Fruit fly (Drosophila melanogaster) whole organism, embryonic: Measurements from ENCODE around the gene Csk.

ENCODE experiments used
- Blimp-1 ChIP-seq: fragments of 200-800 bp; sonication (Bioruptor generic); optimal IDR thresholded peaks from 3 replicates; lab custom pipeline; 2018; ENCODE audit warnings: missing biosample characterization, missing genetic modification characterization, mild to moderate bottlenecking, moderate library complexity, missing genetic modification reagents
- CG10431 ChIP-seq: fragments of 200-800 bp; sonication (Bioruptor generic); optimal IDR thresholded peaks from 3 replicates; lab custom pipeline; 2018; ENCODE audit warnings: missing biosample characterization, mild to moderate bottlenecking, missing genetic modification characterization
- CG10979 ChIP-seq: fragments of 200-800 bp; sonication (Bioruptor generic); optimal IDR thresholded peaks from 2 replicates; lab custom pipeline; 2018; ENCODE audit warnings: missing biosample characterization, mild to moderate bottlenecking, missing genetic modification characterization, moderate library complexity
- CG1233 ChIP-seq: fragments of 200-800 bp; sonication (Bioruptor generic); optimal IDR thresholded peaks from 4 replicates; lab custom pipeline; 2018; ENCODE audit warnings: missing biosample characterization, mild to moderate bottlenecking, missing genetic modification characterization
- CG15269 ChIP-seq: fragments of 200-800 bp; sonication (Bioruptor generic); optimal IDR thresholded peaks from 2 replicates; lab custom pipeline; 2018; ENCODE audit warnings: missing biosample characterization, mild to moderate bottlenecking, missing genetic modification characterization, moderate library complexity
- CG16815 ChIP-seq: fragments of 200-800 bp; sonication (Bioruptor generic); optimal IDR thresholded peaks from 3 replicates; lab custom pipeline; 2017; ENCODE audit warnings: missing biosample characterization, mild to moderate bottlenecking, missing genetic modification characterization
- CG2116 ChIP-seq: fragments of 200-800 bp; sonication (Bioruptor generic); optimal IDR thresholded peaks from 3 replicates; lab custom pipeline; 2018; ENCODE audit warnings: missing biosample characterization, mild to moderate bottlenecking, missing genetic modification characterization
- CG32772 ChIP-seq: fragments of 200-800 bp; sonication (Bioruptor generic); IDR thresholded peaks from 2 replicates; pipeline ENCODE4 v1.3.6; 2022; ENCODE audit warnings: missing biosample characterization, missing genetic modification characterization
- CG33557 ChIP-seq: fragments of 200-800 bp; sonication (Bioruptor generic); optimal IDR thresholded peaks from 2 replicates; lab custom pipeline; 2019; ENCODE audit warnings: missing biosample characterization, mild to moderate bottlenecking, missing genetic modification characterization, moderate library complexity
- CG34376 ChIP-seq: fragments of 200-800 bp; sonication (Bioruptor generic); optimal IDR thresholded peaks from 2 replicates; lab custom pipeline; 2018; ENCODE audit warnings: missing biosample characterization, mild to moderate bottlenecking, missing genetic modification characterization
- CG43689 ChIP-seq: fragments of 200-800 bp; sonication (Bioruptor generic); IDR thresholded peaks from 2 replicates; pipeline ENCODE4 v1.3.6; 2022; ENCODE audit warnings: missing biosample characterization, missing genetic modification characterization
- CG5245 ChIP-seq: fragments of 200-800 bp; sonication (Bioruptor generic); optimal IDR thresholded peaks from 3 replicates; lab custom pipeline; 2016; ENCODE audit warnings: missing biosample characterization, missing genetic modification characterization
- CG6813 ChIP-seq: fragments of 200-800 bp; sonication (Bioruptor generic); optimal IDR thresholded peaks from 2 replicates; lab custom pipeline; 2017; ENCODE audit warnings: missing biosample characterization, missing genetic modification characterization, mild to moderate bottlenecking, moderate library complexity, missing genetic modification reagents
- CG7556 ChIP-seq: fragments of 200-800 bp; sonication (Bioruptor generic); optimal IDR thresholded peaks from 2 replicates; lab custom pipeline; 2017; ENCODE audit warnings: missing biosample characterization, mild to moderate bottlenecking, missing genetic modification characterization
- CG8089 ChIP-seq: fragments of 200-800 bp; sonication (Bioruptor generic); optimal IDR thresholded peaks from 3 replicates; lab custom pipeline; 2016; ENCODE audit warnings: missing biosample characterization, missing genetic modification characterization
- Dek ChIP-seq: fragments of 200-800 bp; sonication (Bioruptor generic); optimal IDR thresholded peaks from 3 replicates; lab custom pipeline; 2019; ENCODE audit warnings: missing biosample characterization, mild to moderate bottlenecking, missing genetic modification characterization, moderate library complexity
- Doc3 ChIP-seq: fragments of 200-800 bp; sonication (Bioruptor generic); IDR thresholded peaks from 3 replicates; pipeline ENCODE4 v1.3.6; 2022; ENCODE audit warnings: missing biosample characterization, missing genetic modification characterization; ENCODE audit not compliant: partially characterized antibody
- E2f1 ChIP-seq: fragments of 200-800 bp; sonication (Bioruptor generic); IDR thresholded peaks from 2 replicates; pipeline ENCODE4 v1.3.6; 2022; ENCODE audit warnings: missing biosample characterization, missing genetic modification characterization
- Hr39 ChIP-seq: fragments of >200 bp; optimal IDR thresholded peaks from 2 replicates; lab custom pipeline; 2017
- Jarid2 ChIP-seq: fragments of 200-800 bp; sonication (Bioruptor generic); optimal IDR thresholded peaks from 3 replicates; lab custom pipeline; 2017; ENCODE audit warnings: mild to moderate bottlenecking, missing biosample characterization, missing genetic modification reagents, missing genetic modification characterization
- NK7.1 ChIP-seq: fragments of 200-800 bp; sonication (Bioruptor generic); optimal IDR thresholded peaks from 3 replicates; lab custom pipeline; 2016; ENCODE audit warnings: missing biosample characterization, missing genetic modification characterization
- Pdp1 ChIP-seq, 2 experiments: fragments of 200-800 bp; sonication (Bioruptor generic); optimal IDR thresholded peaks; 3 replicates each; lab custom pipeline; 2016; ENCODE audit warnings: missing biosample characterization in 2 of 2, missing genetic modification characterization in 2 of 2, mild to moderate bottlenecking in 1 of 2, moderate library complexity in 1 of 2
- Rfx ChIP-seq: fragments of 200-800 bp; sonication (Bioruptor generic); IDR thresholded peaks from 2 replicates; pipeline ENCODE4 v1.3.6; 2022; ENCODE audit warnings: missing biosample characterization, missing genetic modification characterization
- Sin3A ChIP-seq: fragments of >200 bp; optimal IDR thresholded peaks from 2 replicates; lab custom pipeline; 2018
- Trl ChIP-seq, 3 experiments: fragments of >200 bp in 2 of 3; fragments of 200-800 bp in 1 of 3; sonication (Bioruptor generic) in 1 of 3; optimal IDR thresholded peaks; 2 replicates in 1 of 3; 3 replicates in 2 of 3; lab custom pipeline; 2016 to 2017; ENCODE audit warnings: missing biosample characterization in 1 of 3, missing genetic modification characterization in 1 of 3
- bcd ChIP-seq: fragments of 200-800 bp; sonication (Bioruptor generic); optimal IDR thresholded peaks from 2 replicates; lab custom pipeline; 2017; ENCODE audit warnings: missing biosample characterization, mild to moderate bottlenecking, missing genetic modification characterization
- cas ChIP-seq: fragments of 200-800 bp; sonication (Bioruptor generic); IDR thresholded peaks from 2 replicates; pipeline ENCODE4 v1.3.6; 2022; ENCODE audit warnings: missing biosample characterization, missing genetic modification characterization
- cato ChIP-seq: fragments of 200-800 bp; sonication (Bioruptor generic); optimal IDR thresholded peaks from 2 replicates; lab custom pipeline; 2016; ENCODE audit warnings: missing biosample characterization, missing genetic modification characterization, borderline replicate concordance
- da ChIP-seq: fragments of 200-800 bp; sonication (Bioruptor generic); optimal IDR thresholded peaks from 2 replicates; lab custom pipeline; 2016; ENCODE audit warnings: missing biosample characterization, missing genetic modification characterization
- dimm ChIP-seq: fragments of 200-800 bp; sonication (Bioruptor generic); IDR thresholded peaks from 2 replicates; pipeline ENCODE4 v1.3.6; 2022; ENCODE audit warnings: missing biosample characterization, missing genetic modification characterization
- dysf ChIP-seq: fragments of 200-800 bp; sonication (Bioruptor generic); IDR thresholded peaks from 3 replicates; pipeline ENCODE4 v1.3.6; 2022; ENCODE audit warnings: missing biosample characterization, missing genetic modification characterization
- fd3F ChIP-seq: fragments of 200-800 bp; sonication (Bioruptor generic); optimal IDR thresholded peaks from 2 replicates; lab custom pipeline; 2018; ENCODE audit warnings: missing biosample characterization, mild to moderate bottlenecking, missing genetic modification characterization, moderate library complexity
- fd64A ChIP-seq: fragments of 200-800 bp; sonication (Bioruptor generic); optimal IDR thresholded peaks from 3 replicates; lab custom pipeline; 2018; ENCODE audit warnings: missing biosample characterization, mild to moderate bottlenecking, missing genetic modification characterization
- gcm ChIP-seq: fragments of 200-800 bp; sonication (Bioruptor generic); optimal IDR thresholded peaks from 2 replicates; lab custom pipeline; 2019; ENCODE audit warnings: missing biosample characterization, mild to moderate bottlenecking, missing genetic modification characterization, moderate library complexity
- gro ChIP-seq: fragments of 200-800 bp; sonication (Bioruptor generic); optimal IDR thresholded peaks from 2 replicates; lab custom pipeline; 2016; ENCODE audit warnings: missing biosample characterization, missing genetic modification characterization
- ham ChIP-seq: fragments of 200-800 bp; sonication (Bioruptor generic); IDR thresholded peaks from 2 replicates; pipeline ENCODE4 v1.3.6; 2022; ENCODE audit warnings: missing biosample characterization, missing genetic modification characterization
- hbn ChIP-seq: fragments of 200-800 bp; sonication (Bioruptor generic); IDR thresholded peaks from 2 replicates; pipeline ENCODE4 v1.3.6; 2022; ENCODE audit warnings: missing biosample characterization, missing genetic modification characterization; ENCODE audit not compliant: partially characterized antibody
- hkb ChIP-seq, 2 experiments: fragments of 200-800 bp in 1 of 2; fragments of >200 bp in 1 of 2; sonication (Bioruptor generic) in 1 of 2; IDR thresholded peaks in 1 of 2; optimal IDR thresholded peaks in 1 of 2; 2 replicates each; pipeline versions ENCODE4 v1.3.6 to Lab custom; 2017 to 2022; ENCODE audit warnings: missing biosample characterization in 1 of 2, missing genetic modification characterization in 1 of 2
- kni ChIP-seq: fragments of 200-800 bp; sonication (Bioruptor generic); optimal IDR thresholded peaks from 3 replicates; lab custom pipeline; 2017; ENCODE audit warnings: mild to moderate bottlenecking, missing biosample characterization, missing genetic modification reagents, missing genetic modification characterization
- mld ChIP-seq: fragments of 200-800 bp; sonication (Bioruptor generic); IDR thresholded peaks from 3 replicates; pipeline ENCODE4 v1.3.6; 2022; ENCODE audit warnings: missing biosample characterization, missing genetic modification characterization; ENCODE audit not compliant: partially characterized antibody
- oc ChIP-seq: fragments of 200-800 bp; sonication (Bioruptor generic); optimal IDR thresholded peaks from 2 replicates; lab custom pipeline; 2018; ENCODE audit warnings: missing biosample characterization, mild to moderate bottlenecking, missing genetic modification characterization, moderate library complexity
- org-1 ChIP-seq: fragments of 200-800 bp; sonication (Bioruptor generic); optimal IDR thresholded peaks from 2 replicates; lab custom pipeline; 2017; ENCODE audit warnings: missing biosample characterization, missing genetic modification characterization
- psq ChIP-seq: fragments of 200-800 bp; sonication (Bioruptor generic); optimal IDR thresholded peaks from 2 replicates; lab custom pipeline; 2017; ENCODE audit warnings: missing biosample characterization, missing genetic modification characterization
- ro ChIP-seq: fragments of 200-800 bp; sonication (Bioruptor generic); IDR thresholded peaks from 2 replicates; pipeline ENCODE4 v1.3.6; 2022; ENCODE audit warnings: missing biosample characterization, missing genetic modification characterization
- row ChIP-seq: fragments of 200-800 bp; sonication (Bioruptor generic); IDR thresholded peaks from 3 replicates; pipeline ENCODE4 v1.3.6; 2022; ENCODE audit warnings: missing biosample characterization, missing genetic modification characterization
- run ChIP-seq: fragments of 200-800 bp; sonication (Bioruptor generic); optimal IDR thresholded peaks from 3 replicates; lab custom pipeline; 2018; ENCODE audit warnings: missing biosample characterization, mild to moderate bottlenecking, missing genetic modification characterization
- tio ChIP-seq: fragments of 200-800 bp; sonication (Bioruptor generic); optimal IDR thresholded peaks from 2 replicates; lab custom pipeline; 2017; ENCODE audit warnings: missing biosample characterization, missing genetic modification characterization, inconsistent platforms
- tll ChIP-seq, 2 experiments: fragments of 200-800 bp in 1 of 2; fragments of >200 bp in 1 of 2; sonication (Bioruptor generic) in 1 of 2; optimal IDR thresholded peaks; 2 replicates each; lab custom pipeline; 2017 to 2019; ENCODE audit warnings: missing biosample characterization in 2 of 2, missing genetic modification characterization in 2 of 2, mild to moderate bottlenecking in 1 of 2, moderate library complexity in 1 of 2
- twi ChIP-seq: fragments of 200-800 bp; optimal IDR thresholded peaks from 2 replicates; lab custom pipeline; 2019; ENCODE audit warnings: missing biosample characterization, mild to moderate bottlenecking, missing genetic modification characterization, moderate library complexity
- wdn ChIP-seq: fragments of 200-800 bp; sonication (Bioruptor generic); IDR thresholded peaks from 2 replicates; pipeline ENCODE4 v1.3.6; 2022; ENCODE audit warnings: missing biosample characterization, missing genetic modification characterization

Gene Csk

DNA sequence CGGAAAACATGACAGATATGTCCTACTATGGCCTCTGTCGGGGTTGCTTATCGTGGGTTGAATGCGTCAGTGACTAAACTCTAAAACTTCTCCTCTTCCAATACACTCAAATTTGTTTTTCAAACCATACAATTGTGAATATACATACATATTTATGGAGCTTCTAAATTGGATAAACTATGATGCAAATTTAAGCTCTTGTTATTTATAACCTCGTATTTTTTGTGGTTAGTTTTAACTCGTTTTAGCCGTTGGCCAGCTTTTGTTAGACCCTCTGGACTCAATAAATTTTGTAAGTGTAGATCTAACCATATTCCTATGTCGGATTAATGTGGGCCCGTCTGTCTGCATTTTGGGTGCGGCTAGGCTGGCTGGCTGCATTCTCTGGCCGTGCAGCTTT is 33.1 kb downstream of the Csk start (continued):
- TF ChIP-seq twi (peak; percentile 24), cato (GFP tag; lab: Kevin White, UChicago) (no peak), CG32772 (GFP tag; lab: Robert Waterston, UW) (no peak), CG1233 (GFP tag; lab: Kevin White, UChicago) (peak; percentile 25), fd3F (GFP tag; lab: Kevin White, UChicago) (no peak), CG33557 (GFP tag; lab: Kevin White, UChicago) (peak; percentile 54), da (GFP tag; lab: Kevin White, UChicago) (no peak), wdn (no peak), org-1 (GFP tag; lab: Kevin White, UChicago) (no peak), gcm (GFP tag; lab: Kevin White, UChicago) (peak; percentile 16), CG8089 (GFP tag; lab: Kevin White, UChicago) (peak; percentile 5), Dek (tag; lab: Kevin White, UChicago) (no peak), CG10431 (GFP tag; lab: Kevin White, UChicago) (peak; percentile 26), psq (GFP tag; lab: Kevin White, UChicago) (no peak), cas (GFP tag; lab: Robert Waterston, UW) (no peak), kni (GFP tag; lab: Kevin White, UChicago) (no peak), CG16815 (GFP tag; lab: Kevin White, UChicago) (peak; percentile 48), CG6813 (GFP tag; lab: Kevin White, UChicago) (peak; percentile 10), run (tag; lab: Kevin White, UChicago) (no peak), dimm (no peak), hkb (optimal IDR thresholded peaks at IDR 0.05; lab: Kevin White, UChicago) (no peak), hkb (GFP tag; IDR thresholded peaks at IDR 0.05; lab: Robert Waterston, UW) (no peak), tio (GFP tag; lab: Kevin White, UChicago) (peak; percentile 36), CG43689 (GFP tag; lab: Robert Waterston, UW) (no peak), Blimp-1 (GFP tag; lab: Kevin White, UChicago) (peak; percentile 72), mld (GFP tag; lab: Robert Waterston, UW) (no peak), CG10979 (tag; lab: Kevin White, UChicago) (peak; percentile 81), CG2116 (no peak), Jarid2 (GFP tag; lab: Kevin White, UChicago) (no peak), CG15269 (tag; lab: Kevin White, UChicago) (no peak), oc (peak; percentile 39), NK7.1 (no peak), Pdp1 (GFP tag; optimal IDR thresholded peaks at IDR 0.05; lab: Kevin White, UChicago) (peak in 1 of 2 experiments; percentile 12), Hr39 (lab: Kevin White, UChicago) (no peak), row (GFP tag; lab: Robert Waterston, UW) (peak; percentile 38; the same call in 2 of the 3 replicates), dysf (GFP tag; lab: Robert Waterston, UW) (no peak), CG7556 (peak; percentile 49), Sin3A (lab: Kevin White, UChicago) (no peak), tll (GFP tag; optimal IDR thresholded peaks at IDR 0.05; lab: Kevin White, UChicago) (no peak), ham (no peak), gro (no peak), hbn (no peak), Doc3 (GFP tag; lab: Robert Waterston, UW) (no peak), ro (GFP tag; lab: Robert Waterston, UW) (no peak), fd64A (GFP tag; lab: Kevin White, UChicago) (no peak), CG34376 (GFP tag; lab: Kevin White, UChicago) (no peak), E2f1 (no peak), bcd (GFP tag; lab: Kevin White, UChicago) (peak; percentile 17), Rfx (GFP tag; lab: Robert Waterston, UW) (no peak), CG5245 (GFP tag; lab: Kevin White, UChicago) (peak; percentile 16), Trl (optimal IDR thresholded peaks at IDR 0.05; lab: Kevin White, UChicago) (no peak), Trl (GFP tag; optimal IDR thresholded peaks at IDR 0.05; lab: Kevin White, UChicago) (peak; percentile 17)
